Worm (Caenorhabditis elegans) whole organism, early embryonic: ENCODE data around the gene srh-235.

Experiments
- ama-1 ChIP-seq: fragments of 150-350 bp; optimal IDR thresholded peaks from 2 replicates; lab custom pipeline; 2014
- scrt-1 ChIP-seq: fragments of 200-800 bp; sonication (Bioruptor generic); IDR thresholded peaks from 2 replicates; pipeline ENCODE4 v1.3.6; 2022; ENCODE audit warnings: missing genetic modification characterization, missing compliant biosample characterization
- sea-1 ChIP-seq: fragments of 200-800 bp; sonication (Bioruptor generic); conservative IDR thresholded peaks from 2 replicates; pipeline ENCODE4 v1.3.6; 2022; ENCODE audit warnings: missing genetic modification characterization, missing compliant biosample characterization
- tbx-11 ChIP-seq: fragments of 200-800 bp; sonication (Bioruptor generic); IDR thresholded peaks from 2 replicates; pipeline ENCODE4 v1.3.6; 2022; ENCODE audit warnings: missing genetic modification characterization, missing compliant biosample characterization
- tra-4 ChIP-seq: sonication (generic microtip); optimal IDR thresholded peaks from 2 replicates; lab custom pipeline; 2017; ENCODE audit warnings: missing genetic modification characterization, missing compliant biosample characterization

DNA sequence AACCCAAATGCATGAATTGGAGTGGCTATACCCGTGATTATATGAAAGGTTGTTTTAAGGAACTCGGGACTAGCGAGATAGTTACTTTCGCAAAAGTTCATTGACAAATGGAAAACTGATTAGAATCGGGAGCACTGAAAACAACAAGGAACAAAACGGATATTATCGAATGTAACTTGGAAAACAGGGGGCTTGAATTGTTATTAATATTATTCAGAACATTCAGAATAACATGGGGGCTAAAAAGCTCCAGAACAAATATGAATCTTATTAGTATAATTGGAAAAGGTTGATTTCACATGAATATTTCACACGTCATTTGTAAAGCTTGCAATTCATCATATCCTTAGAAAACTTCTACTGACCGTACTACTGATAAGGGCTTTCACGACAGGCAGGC, at the start of gene srh-235:
- TF ChIP-seq tbx-11 (GFP tag; lab: Robert Waterston, UW) (no peak), scrt-1 (GFP tag; lab: Robert Waterston, UW) (no peak), ama-1 (no peak), sea-1 (GFP tag; lab: Robert Waterston, UW) (no peak), tra-4 (tag; lab: Kevin White, UChicago) (no peak)
